Worm (Caenorhabditis elegans) whole organism, L2 larva: ENCODE results near the gene mys-1.

Experiments used
- C34F6.9 ChIP-seq: fragments of 150-350 bp; optimal IDR thresholded peaks from 2 replicates; lab custom pipeline; 2014; ENCODE audit warnings: missing biosample characterization, missing genetic modification characterization
- F13H6.1 ChIP-seq: sonication (generic microtip); optimal IDR thresholded peaks from 2 replicates; lab custom pipeline; 2016; ENCODE audit warnings: missing genetic modification characterization, missing compliant biosample characterization
- R02D3.7 ChIP-seq: fragments of 150-350 bp; optimal IDR thresholded peaks from 2 replicates; lab custom pipeline; 2014; ENCODE audit warnings: missing biosample characterization, missing genetic modification characterization
- Y55F3AM.14 ChIP-seq: fragments of 200-800 bp; sonication (Bioruptor generic); optimal IDR thresholded peaks from 2 replicates; lab custom pipeline; 2018; ENCODE audit warnings: mild to moderate bottlenecking, missing genetic modification characterization, missing compliant biosample characterization
- ZK546.5 ChIP-seq: sonication (generic microtip); optimal IDR thresholded peaks from 2 replicates; lab custom pipeline; 2017; ENCODE audit warnings: missing biosample characterization, missing genetic modification characterization
- alr-1 ChIP-seq: fragments of 150-350 bp; optimal IDR thresholded peaks from 2 replicates; lab custom pipeline; 2014; ENCODE audit warnings: missing biosample characterization, missing genetic modification characterization
- aly-2 ChIP-seq: fragments of 150-350 bp; optimal IDR thresholded peaks from 2 replicates; lab custom pipeline; 2014; ENCODE audit warnings: missing biosample characterization, missing genetic modification characterization
- ama-1 ChIP-seq: fragments of 150-350 bp; optimal IDR thresholded peaks from 2 replicates; lab custom pipeline; 2018; ENCODE audit warnings: inconsistent platforms
- blmp-1 ChIP-seq: sonication (generic microtip); optimal IDR thresholded peaks from 2 replicates; lab custom pipeline; 2017; ENCODE audit warnings: missing genetic modification characterization, mild to moderate bottlenecking, missing compliant biosample characterization, antibody characterized with exemption, moderate library complexity; ENCODE audit not compliant: insufficient read depth
- ceh-16 ChIP-seq: fragments of 150-350 bp; optimal IDR thresholded peaks from 2 replicates; lab custom pipeline; 2014; ENCODE audit warnings: missing biosample characterization, missing genetic modification characterization
- crh-2 ChIP-seq: sonication (generic microtip); optimal IDR thresholded peaks from 2 replicates; lab custom pipeline; 2017; ENCODE audit warnings: missing biosample characterization, missing genetic modification characterization
- egl-27 ChIP-seq: sonication (generic microtip); optimal IDR thresholded peaks from 3 replicates; lab custom pipeline; 2017; ENCODE audit warnings: missing biosample characterization, missing genetic modification reagents, missing genetic modification characterization
- elt-1 ChIP-seq: fragments of 150-350 bp; optimal IDR thresholded peaks from 2 replicates; lab custom pipeline; 2014; ENCODE audit warnings: missing biosample characterization, missing genetic modification characterization
- elt-3 ChIP-seq: sonication (generic microtip); optimal IDR thresholded peaks from 2 replicates; lab custom pipeline; 2017; ENCODE audit warnings: missing biosample characterization, missing genetic modification characterization
- fos-1 ChIP-seq: fragments of 150-350 bp; optimal IDR thresholded peaks from 2 replicates; lab custom pipeline; 2014; ENCODE audit warnings: missing biosample characterization, missing genetic modification characterization
- gmeb-1 ChIP-seq: fragments of 150-350 bp; optimal IDR thresholded peaks from 2 replicates; lab custom pipeline; 2014; ENCODE audit warnings: missing biosample characterization, missing genetic modification characterization
- lin-11 ChIP-seq: fragments of 150-350 bp; sonication (generic microtip); optimal IDR thresholded peaks from 2 replicates; lab custom pipeline; 2014; ENCODE audit warnings: missing biosample characterization, missing genetic modification characterization, inconsistent platforms, mixed read lengths
- lin-13 ChIP-seq: fragments of 150-350 bp; optimal IDR thresholded peaks from 2 replicates; lab custom pipeline; 2014; ENCODE audit warnings: missing biosample characterization, missing genetic modification reagents, missing genetic modification characterization
- lin-39 ChIP-seq: fragments of 150-350 bp; optimal IDR thresholded peaks from 2 replicates; lab custom pipeline; 2014; ENCODE audit warnings: missing biosample characterization, missing genetic modification reagents, missing genetic modification characterization
- lsy-2 ChIP-seq, 2 experiments: fragments of 150-350 bp in 1 of 2; sonication (generic microtip) in 1 of 2; optimal IDR thresholded peaks; 2 replicates each; lab custom pipeline; 2014 to 2017; ENCODE audit warnings: missing biosample characterization in 2 of 2, missing genetic modification characterization in 2 of 2
- mab-5 ChIP-seq: fragments of 150-350 bp; optimal IDR thresholded peaks from 2 replicates; lab custom pipeline; 2014; ENCODE audit warnings: missing biosample characterization, missing genetic modification characterization
- mbf-1 ChIP-seq: sonication (generic microtip); optimal IDR thresholded peaks from 2 replicates; lab custom pipeline; 2017; ENCODE audit warnings: missing biosample characterization, missing genetic modification characterization
- mdl-1 ChIP-seq, 2 experiments: fragments of 150-350 bp in 1 of 2; sonication (generic microtip) in 1 of 2; optimal IDR thresholded peaks; 2 replicates each; lab custom pipeline; 2017; ENCODE audit warnings: missing biosample characterization in 2 of 2, missing genetic modification characterization in 2 of 2
- nhr-10 ChIP-seq: sonication (generic microtip); optimal IDR thresholded peaks from 2 replicates; lab custom pipeline; 2017; ENCODE audit warnings: missing biosample characterization, missing genetic modification characterization
- nhr-11 ChIP-seq: fragments of 150-350 bp; optimal IDR thresholded peaks from 2 replicates; lab custom pipeline; 2014; ENCODE audit warnings: missing biosample characterization, missing genetic modification characterization
- nhr-12 ChIP-seq: fragments of 150-350 bp; optimal IDR thresholded peaks from 2 replicates; lab custom pipeline; 2014; ENCODE audit warnings: missing biosample characterization, missing genetic modification characterization
- nhr-129 ChIP-seq: fragments of 150-350 bp; optimal IDR thresholded peaks from 2 replicates; lab custom pipeline; 2014; ENCODE audit warnings: missing biosample characterization, missing genetic modification characterization
- nhr-21 ChIP-seq: fragments of 150-350 bp; optimal IDR thresholded peaks from 2 replicates; lab custom pipeline; 2014; ENCODE audit warnings: missing biosample characterization, missing genetic modification characterization
- nhr-23 ChIP-seq: fragments of 150-350 bp; optimal IDR thresholded peaks from 2 replicates; lab custom pipeline; 2014; ENCODE audit warnings: missing biosample characterization, missing genetic modification reagents, missing genetic modification characterization
- nhr-237 ChIP-seq: fragments of 150-350 bp; optimal IDR thresholded peaks from 2 replicates; lab custom pipeline; 2014; ENCODE audit warnings: missing biosample characterization, missing genetic modification characterization
- nhr-25 ChIP-seq: fragments of 150-350 bp; sonication (generic microtip); optimal IDR thresholded peaks from 3 replicates; lab custom pipeline; 2014; ENCODE audit warnings: missing biosample characterization, missing genetic modification characterization
- nhr-6 ChIP-seq: fragments of 150-350 bp; optimal IDR thresholded peaks from 2 replicates; lab custom pipeline; 2014; ENCODE audit warnings: missing biosample characterization, missing genetic modification characterization
- nhr-77 ChIP-seq: fragments of 150-350 bp; optimal IDR thresholded peaks from 2 replicates; lab custom pipeline; 2014; ENCODE audit warnings: missing biosample characterization, missing genetic modification characterization
- peb-1 ChIP-seq: fragments of 150-350 bp; optimal IDR thresholded peaks from 2 replicates; lab custom pipeline; 2014; ENCODE audit warnings: missing biosample characterization, missing genetic modification characterization
- skn-1 ChIP-seq: sonication (generic microtip); optimal IDR thresholded peaks from 2 replicates; lab custom pipeline; 2017; ENCODE audit warnings: missing biosample characterization, missing genetic modification characterization
- sma-3 ChIP-seq: sonication (generic microtip); optimal IDR thresholded peaks from 2 replicates; lab custom pipeline; 2016; ENCODE audit warnings: missing genetic modification reagents, missing genetic modification characterization, missing compliant biosample characterization
- sma-9 ChIP-seq, 2 experiments: fragments of 150-350 bp in 1 of 2; sonication (generic microtip) in 1 of 2; optimal IDR thresholded peaks; 2 replicates each; lab custom pipeline; 2014 to 2016; ENCODE audit warnings: missing genetic modification characterization in 2 of 2, mild to moderate bottlenecking in 1 of 2, missing biosample characterization in 1 of 2, missing compliant biosample characterization in 1 of 2, missing genetic modification reagents in 1 of 2, moderate library complexity in 1 of 2
- snpc-4 ChIP-seq: fragments of 150-350 bp; optimal IDR thresholded peaks from 2 replicates; lab custom pipeline; 2014; ENCODE audit warnings: missing biosample characterization, missing genetic modification characterization
- unc-39 ChIP-seq: fragments of 150-350 bp; optimal IDR thresholded peaks from 2 replicates; lab custom pipeline; 2014; ENCODE audit warnings: missing biosample characterization, missing genetic modification characterization
- unc-55 ChIP-seq: fragments of 150-350 bp; sonication (generic microtip); optimal IDR thresholded peaks from 3 replicates; lab custom pipeline; 2014; ENCODE audit warnings: missing biosample characterization, missing genetic modification reagents, missing genetic modification characterization
- unc-62 ChIP-seq: fragments of 150-350 bp; optimal IDR thresholded peaks from 2 replicates; lab custom pipeline; 2014; ENCODE audit warnings: missing biosample characterization, missing genetic modification reagents, missing genetic modification characterization
- zag-1 ChIP-seq: fragments of 150-350 bp; optimal IDR thresholded peaks from 2 replicates; lab custom pipeline; 2014; ENCODE audit warnings: missing biosample characterization, missing genetic modification characterization
- ztf-1 ChIP-seq: fragments of 200-800 bp; sonication (Bioruptor generic); conservative IDR thresholded peaks from 2 replicates; pipeline ENCODE4 v1.3.6; 2022; ENCODE audit warnings: missing genetic modification characterization, missing compliant biosample characterization
- ztf-11 ChIP-seq: sonication (generic microtip); optimal IDR thresholded peaks from 2 replicates; lab custom pipeline; 2017; ENCODE audit warnings: missing biosample characterization, missing genetic modification characterization
- ztf-4 ChIP-seq: fragments of 150-350 bp; optimal IDR thresholded peaks from 2 replicates; lab custom pipeline; 2014; ENCODE audit warnings: missing biosample characterization, missing genetic modification characterization

The mys-1 gene

ce11 chrV:7096129-7096730 lies 11.8 kb upstream of the mys-1 start:
- TF ChIP-seq elt-1 (tag; lab: Kevin White, UChicago), result no peak

DNA sequence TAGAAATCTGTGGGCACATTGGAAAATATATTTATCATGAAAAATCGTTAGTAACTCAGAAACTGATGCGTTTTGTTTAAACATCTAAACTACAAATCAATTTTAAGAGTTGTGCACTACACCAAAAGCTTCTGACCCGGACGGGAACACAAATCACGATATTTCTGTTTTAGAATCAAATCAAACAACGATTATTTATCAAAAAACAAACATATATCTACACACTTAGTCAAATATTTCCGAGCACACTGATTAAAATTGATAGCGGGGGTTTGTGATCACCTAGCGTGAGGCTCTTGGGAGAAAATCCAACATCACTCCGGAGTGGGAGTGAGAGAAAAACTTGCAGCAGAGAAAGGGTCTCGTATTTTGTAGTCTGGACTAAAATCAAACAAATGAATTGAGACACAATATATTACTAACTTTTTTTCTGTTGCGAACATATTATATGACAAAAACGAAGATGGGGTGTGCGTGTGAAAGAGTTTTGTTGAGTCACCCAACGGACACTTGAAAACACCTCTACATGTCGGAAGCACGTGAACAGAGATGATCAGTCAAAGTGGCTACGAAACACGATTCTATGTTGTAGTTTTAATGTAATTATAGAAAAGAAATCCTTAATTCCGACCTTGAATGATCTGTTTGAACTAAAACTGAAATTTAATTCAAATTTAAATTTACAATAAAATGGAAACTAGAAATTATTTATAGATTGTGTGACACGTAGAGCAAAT lies 11.0 kb upstream of the mys-1 start:
- peak; percentile 35 for TF ChIP-seq F13H6.1 (tag; lab: Kevin White, UChicago)
- TF ChIP-seq sma-3, result peak; percentile 14
- peak; percentile 16 for TF ChIP-seq crh-2 (tag; lab: Kevin White, UChicago)
- no peak for TF ChIP-seq ZK546.5 (tag; lab: Kevin White, UChicago)
- TF ChIP-seq fos-1 (tag; lab: Kevin White, UChicago), result peak; percentile 23
- TF ChIP-seq sma-9 (GFP tag; optimal IDR thresholded peaks at IDR 0.05; lab: Kevin White, UChicago), result peak; percentile 38
- no peak for TF ChIP-seq sma-9 (tag; optimal IDR thresholded peaks at IDR 0.05; lab: Kevin White, UChicago)
- no peak for TF ChIP-seq lin-39 (tag; lab: Kevin White, UChicago)

DNA sequence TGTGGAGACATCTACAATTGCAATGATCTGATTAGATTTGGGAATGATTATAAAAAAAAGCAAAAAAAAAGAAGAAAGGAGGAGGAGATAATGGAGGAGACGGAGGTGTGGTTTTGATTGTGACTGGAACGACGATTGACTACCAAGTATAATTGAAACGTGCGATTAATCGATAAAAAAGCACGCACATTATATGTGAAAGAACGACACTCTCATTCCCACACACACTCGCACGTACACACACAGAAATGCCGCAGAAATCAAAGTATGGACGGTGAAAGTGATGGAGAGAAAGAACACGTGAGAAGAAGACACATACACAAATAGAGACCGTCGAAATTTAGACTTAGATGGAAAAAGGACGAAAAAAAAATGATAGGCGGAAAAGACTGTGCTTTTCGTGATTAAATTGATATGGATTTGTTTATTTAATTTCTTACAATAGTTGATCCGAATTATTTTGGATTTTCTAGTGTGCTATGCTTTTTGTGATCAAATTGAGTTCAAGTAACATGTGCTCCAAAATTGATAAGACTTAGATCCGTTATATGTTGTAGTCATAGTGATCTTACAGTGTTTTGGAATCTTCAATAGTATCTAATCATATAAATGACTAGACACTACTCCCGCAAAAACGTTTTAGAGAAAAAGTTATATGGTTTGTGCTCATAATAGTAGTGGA lies 9.4 kb upstream of the mys-1 start, which contains the start of gene nhr-135:
nhr-135 (minus strand) TSS at position 51 of the 682 bp plus-strand sequence.
- TF ChIP-seq ZK546.5 (tag; lab: Kevin White, UChicago) (no peak), ztf-1 (no peak), sma-9 (GFP tag; optimal IDR thresholded peaks at IDR 0.05; lab: Kevin White, UChicago) (peak; percentile 86), sma-9 (tag; optimal IDR thresholded peaks at IDR 0.05; lab: Kevin White, UChicago) (no peak), R02D3.7 (no peak), lsy-2 (tag; optimal IDR thresholded peaks at IDR 0.05; lab: Kevin White, UChicago) (peak in 1 of 2 experiments; percentile 31), nhr-129 (tag; lab: Kevin White, UChicago) (peak; percentile 71), nhr-21 (tag; lab: Kevin White, UChicago) (peak; percentile 55), nhr-25 (peak; percentile 70), nhr-23 (no peak), aly-2 (tag; lab: Kevin White, UChicago) (no peak), unc-62 (GFP tag; lab: Kevin White, UChicago) (no peak), C34F6.9 (tag; lab: Kevin White, UChicago) (peak; percentile 32), nhr-77 (tag; lab: Kevin White, UChicago) (no peak), snpc-4 (no peak), skn-1 (no peak), unc-55 (GFP tag; lab: Kevin White, UChicago) (no peak), nhr-237 (no peak), Y55F3AM.14 (peak; percentile 7), lin-11 (no peak), mdl-1 (tag; optimal IDR thresholded peaks at IDR 0.05; lab: Kevin White, UChicago) (peak; percentile 52 to 76), alr-1 (tag; lab: Kevin White, UChicago) (no peak), mab-5 (no peak), egl-27 (tag; lab: Kevin White, UChicago) (peak; percentile 15), elt-1 (tag; lab: Kevin White, UChicago) (no peak), ama-1 (peak; percentile 5), ceh-16 (tag; lab: Kevin White, UChicago) (no peak), fos-1 (tag; lab: Kevin White, UChicago) (peak; percentile 82), nhr-6 (tag; lab: Kevin White, UChicago) (no peak), elt-3 (tag; lab: Kevin White, UChicago) (no peak), mbf-1 (tag; lab: Kevin White, UChicago) (no peak), F13H6.1 (tag; lab: Kevin White, UChicago) (peak; percentile 56), nhr-11 (tag; lab: Kevin White, UChicago) (no peak), nhr-10 (tag; lab: Kevin White, UChicago) (no peak), gmeb-1 (tag; lab: Kevin White, UChicago) (peak; percentile 56), ztf-4 (tag; lab: Kevin White, UChicago) (no peak), unc-39 (tag; lab: Kevin White, UChicago) (no peak), zag-1 (tag; lab: Kevin White, UChicago) (no peak), peb-1 (tag; lab: Kevin White, UChicago) (no peak), lin-13 (GFP tag; lab: Kevin White, UChicago) (no peak), crh-2 (tag; lab: Kevin White, UChicago) (peak; percentile 80), nhr-12 (tag; lab: Kevin White, UChicago) (no peak), blmp-1 (tag; lab: Kevin White, UChicago) (peak; percentile 92), sma-3 (peak; percentile 70), ztf-11 (no peak)
- TF ChIP-seq, all 48 proteins: peak for 16
